Worm (Caenorhabditis elegans) whole organism, early embryonic: ENCODE data around the gene srab-1.

Experiments used
- B0310.2 ChIP-seq: sonication (generic microtip); optimal IDR thresholded peaks from 2 replicates; lab custom pipeline; 2016; ENCODE audit warnings: mild to moderate bottlenecking, missing genetic modification characterization, missing compliant biosample characterization
- F13C5.2 ChIP-seq: sonication (generic microtip); optimal IDR thresholded peaks from 2 replicates; lab custom pipeline; 2017; ENCODE audit warnings: mild to moderate bottlenecking, missing genetic modification characterization, inconsistent platforms, missing compliant biosample characterization
- aly-1 ChIP-seq: sonication (generic microtip); optimal IDR thresholded peaks from 2 replicates; lab custom pipeline; 2016; ENCODE audit warnings: missing genetic modification characterization, missing compliant biosample characterization
- ama-1 ChIP-seq: fragments of 150-350 bp; optimal IDR thresholded peaks from 2 replicates; lab custom pipeline; 2014
- ceh-13 ChIP-seq: fragments of 200-800 bp; sonication (Bioruptor generic); optimal IDR thresholded peaks from 2 replicates; lab custom pipeline; 2018; ENCODE audit warnings: mild to moderate bottlenecking, missing genetic modification characterization, missing compliant biosample characterization
- ceh-36 ChIP-seq: sonication (generic microtip); optimal IDR thresholded peaks from 2 replicates; lab custom pipeline; 2016; ENCODE audit warnings: missing genetic modification characterization, inconsistent platforms, missing compliant biosample characterization
- ets-7 ChIP-seq: sonication (generic microtip); optimal IDR thresholded peaks from 2 replicates; lab custom pipeline; 2016; ENCODE audit warnings: missing genotype, missing genetic modification characterization, missing compliant biosample characterization
- flt-1 ChIP-seq: fragments of 200-800 bp; sonication (Bioruptor generic); IDR thresholded peaks from 2 replicates; pipeline ENCODE4 v1.3.6; 2022; ENCODE audit warnings: missing genetic modification characterization, missing compliant biosample characterization
- hmbx-1 ChIP-seq: sonication (generic microtip); optimal IDR thresholded peaks from 2 replicates; lab custom pipeline; 2016; ENCODE audit warnings: mild to moderate bottlenecking, missing genetic modification characterization, missing compliant biosample characterization
- hmg-4 ChIP-seq: fragments of 200-800 bp; sonication (Bioruptor generic); optimal IDR thresholded peaks from 2 replicates; lab custom pipeline; 2018; ENCODE audit warnings: mild to moderate bottlenecking, missing genetic modification characterization, missing compliant biosample characterization
- hnd-1 ChIP-seq: sonication (generic microtip); optimal IDR thresholded peaks from 2 replicates; lab custom pipeline; 2016; ENCODE audit warnings: missing genetic modification characterization, missing compliant biosample characterization
- pes-1 ChIP-seq: fragments of 200-800 bp; sonication (Bioruptor generic); IDR thresholded peaks from 2 replicates; pipeline ENCODE4 v1.3.6; 2022; ENCODE audit warnings: missing genetic modification reagents, missing genetic modification characterization, missing compliant biosample characterization
- scrt-1 ChIP-seq: fragments of 200-800 bp; sonication (Bioruptor generic); IDR thresholded peaks from 2 replicates; pipeline ENCODE4 v1.3.6; 2022; ENCODE audit warnings: missing genetic modification characterization, missing compliant biosample characterization
- sea-1 ChIP-seq: fragments of 200-800 bp; sonication (Bioruptor generic); conservative IDR thresholded peaks from 2 replicates; pipeline ENCODE4 v1.3.6; 2022; ENCODE audit warnings: missing genetic modification characterization, missing compliant biosample characterization
- tbx-11 ChIP-seq: fragments of 200-800 bp; sonication (Bioruptor generic); IDR thresholded peaks from 2 replicates; pipeline ENCODE4 v1.3.6; 2022; ENCODE audit warnings: missing genetic modification characterization, missing compliant biosample characterization
- tbx-37 ChIP-seq: fragments of 200-800 bp; sonication (Bioruptor generic); conservative IDR thresholded peaks from 2 replicates; pipeline ENCODE4 v1.3.6; 2022; ENCODE audit warnings: missing genetic modification reagents, missing genetic modification characterization, missing compliant biosample characterization
- tra-4 ChIP-seq: sonication (generic microtip); optimal IDR thresholded peaks from 2 replicates; lab custom pipeline; 2017; ENCODE audit warnings: missing genetic modification characterization, missing compliant biosample characterization

srab-1 gene

DNA sequence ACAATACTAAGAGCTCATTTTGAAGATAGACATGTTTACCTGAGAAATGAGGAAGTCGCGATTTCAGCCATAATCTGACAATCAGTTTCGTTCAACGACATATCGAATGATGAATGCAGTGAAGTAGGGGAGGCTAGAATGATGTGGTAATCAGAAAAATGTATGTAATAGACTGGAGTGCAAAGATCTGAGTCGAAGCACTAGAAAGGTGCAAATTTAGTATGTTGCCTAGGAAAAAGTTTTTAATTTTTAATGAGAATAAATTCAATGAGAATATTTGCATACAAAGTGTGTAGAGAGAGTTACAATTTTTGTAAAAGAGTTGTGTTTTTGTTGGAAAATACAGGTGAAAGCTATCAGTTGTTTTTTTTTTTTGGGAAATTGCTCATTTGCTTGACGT lies 3.0 kb upstream of the srab-1 start, which contains the start of gene srab-2:
TSS of gene srab-2 (minus strand) at position 101 of the 400 bp plus-strand sequence.
- TF ChIP-seq B0310.2 (tag; lab: Kevin White, UChicago) (no peak), flt-1 (GFP tag; lab: Robert Waterston, UW) (no peak), ceh-36 (tag; lab: Kevin White, UChicago) (no peak), sea-1 (GFP tag; lab: Robert Waterston, UW) (no peak), scrt-1 (no peak), ets-7 (tag; lab: Kevin White, UChicago) (no peak), hnd-1 (tag; lab: Kevin White, UChicago) (no peak), pes-1 (GFP tag; lab: Robert Waterston, UW) (no peak), tra-4 (tag; lab: Kevin White, UChicago) (no peak), ama-1 (lab: Kevin White, UChicago) (no peak), hmg-4 (no peak), tbx-11 (GFP tag; lab: Robert Waterston, UW) (no peak)

DNA sequence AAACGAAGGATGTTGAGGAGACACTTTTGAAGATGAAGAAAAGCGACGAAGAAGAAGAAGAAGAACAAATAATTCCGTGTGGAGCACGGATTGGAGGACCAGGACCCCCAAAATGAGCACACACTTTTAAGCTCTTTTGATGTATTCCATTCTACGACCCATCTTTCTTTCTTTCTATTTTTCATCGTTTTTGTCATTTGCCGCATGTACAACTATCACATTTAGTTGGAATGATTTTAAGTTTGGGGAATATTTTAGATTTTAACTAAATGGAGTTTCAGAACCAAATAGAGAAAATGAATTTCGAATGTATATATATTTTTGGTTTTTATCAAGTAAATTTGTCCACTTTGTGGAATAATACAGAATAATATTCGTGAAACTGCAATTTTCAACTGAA lies 3.0 kb downstream of the srab-1 start, which contains the start of gene unc-46:
TSS of gene unc-46 (minus strand) at position 101 of the 400 bp plus-strand sequence.
- TF ChIP-seq F13C5.2 (no peak), hnd-1 (tag; lab: Kevin White, UChicago) (no peak), ets-7 (tag; lab: Kevin White, UChicago) (no peak), scrt-1 (no peak), flt-1 (GFP tag; lab: Robert Waterston, UW) (no peak), ceh-13 (no peak), tra-4 (tag; lab: Kevin White, UChicago) (no peak), ama-1 (lab: Kevin White, UChicago) (no peak), hmbx-1 (tag; lab: Kevin White, UChicago) (no peak), pes-1 (GFP tag; lab: Robert Waterston, UW) (no peak), sea-1 (GFP tag; lab: Robert Waterston, UW) (no peak), ceh-36 (tag; lab: Kevin White, UChicago) (no peak), aly-1 (no peak), B0310.2 (tag; lab: Kevin White, UChicago) (no peak)

DNA sequence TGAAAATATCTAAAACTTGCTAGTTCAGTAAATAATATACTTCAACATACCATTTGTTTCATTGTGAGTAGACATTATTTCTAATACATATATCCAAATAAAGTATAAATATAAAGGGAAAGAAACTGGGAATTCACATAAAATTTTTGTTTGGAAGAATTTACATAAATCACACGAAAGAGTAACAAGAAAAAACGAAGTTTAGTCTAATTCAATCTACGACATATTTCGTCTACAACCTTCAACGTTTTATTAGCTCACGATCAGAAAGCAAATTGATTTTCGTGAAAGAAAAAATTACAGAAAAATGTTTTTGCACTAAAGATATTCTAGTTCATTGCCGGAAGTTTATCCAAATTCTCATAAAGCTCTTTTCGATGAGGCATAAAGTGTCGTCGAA lies 4.9 kb downstream of the srab-1 start, which contains the start of gene C04F5.2:
TSS of gene C04F5.2 (minus strand) at position 101 of the 400 bp plus-strand sequence.
- no peak for TF ChIP-seq scrt-1

DNA sequence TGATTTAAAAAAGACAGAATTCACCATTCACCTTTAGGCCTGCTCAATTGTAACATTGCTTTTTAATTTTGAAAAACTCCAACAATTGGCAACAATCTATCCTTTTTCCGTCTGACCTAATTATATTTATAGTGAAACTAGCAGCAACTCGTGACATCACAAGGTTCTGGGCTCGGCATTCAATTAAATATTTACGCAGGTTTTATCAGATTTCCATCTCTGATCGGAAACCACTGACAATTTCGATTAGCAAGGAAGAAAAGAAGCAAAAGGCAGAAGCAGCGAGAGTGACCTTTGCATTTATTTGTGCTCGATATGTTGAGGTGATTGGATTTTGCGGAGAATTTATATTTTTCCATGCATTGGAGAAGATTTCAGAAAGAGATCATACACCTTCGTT lies 11.5 kb downstream of the srab-1 start:
- TF ChIP-seq F13C5.2 (no peak), ama-1 (lab: Kevin White, UChicago) (no peak), ets-7 (tag; lab: Kevin White, UChicago) (no peak), flt-1 (GFP tag; lab: Robert Waterston, UW) (no peak), tbx-11 (GFP tag; lab: Robert Waterston, UW) (no peak), sea-1 (GFP tag; lab: Robert Waterston, UW) (no peak), ceh-36 (tag; lab: Kevin White, UChicago) (no peak), tbx-37 (GFP tag; lab: Robert Waterston, UW) (no peak), B0310.2 (tag; lab: Kevin White, UChicago) (no peak), ceh-13 (no peak), scrt-1 (no peak), hmg-4 (no peak), hmbx-1 (tag; lab: Kevin White, UChicago) (no peak)

DNA sequence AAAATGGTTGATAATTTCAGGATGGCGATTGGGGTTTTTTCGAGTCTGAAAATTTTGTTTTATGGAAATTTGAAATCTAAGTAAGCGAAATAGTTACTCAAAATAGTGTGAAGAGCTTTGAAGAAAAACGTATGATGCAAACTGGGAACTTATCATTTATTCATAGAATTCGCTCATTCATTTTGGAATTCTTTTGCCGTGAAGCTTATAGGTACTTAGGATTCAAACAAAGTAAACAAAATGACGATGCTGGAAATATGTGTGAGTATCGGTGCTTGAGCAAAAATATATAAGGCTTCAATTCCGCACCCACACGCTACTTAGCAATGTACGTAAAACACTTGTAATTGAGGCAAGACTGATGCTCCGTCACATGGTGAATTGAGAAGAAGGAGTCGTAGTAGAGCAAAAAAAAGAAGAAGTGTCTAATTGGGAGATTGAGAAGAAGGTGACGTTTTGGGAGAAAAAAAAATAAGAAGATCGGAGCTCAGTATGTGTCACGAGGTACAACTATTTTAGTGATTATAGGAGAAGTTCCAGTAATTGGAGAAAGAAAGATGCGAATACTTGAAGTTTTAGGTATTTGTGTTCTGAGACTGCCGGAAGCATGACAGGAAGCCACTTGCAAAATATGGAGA lies 12.3 kb downstream of the srab-1 start, which contains the start of gene glb-32:
TSS of gene glb-32 (minus strand) at position 51 of the 638 bp plus-strand sequence.
- no peak for TF ChIP-seq hmbx-1 (tag; lab: Kevin White, UChicago)
- no peak for TF ChIP-seq pes-1 (GFP tag; lab: Robert Waterston, UW)
- TF ChIP-seq ama-1 (lab: Kevin White, UChicago) = no peak
- no peak for TF ChIP-seq tbx-11 (GFP tag; lab: Robert Waterston, UW)
- TF ChIP-seq B0310.2 (tag; lab: Kevin White, UChicago) = no peak
- no peak for TF ChIP-seq scrt-1
- TF ChIP-seq aly-1 = no peak
- no peak for TF ChIP-seq hmg-4
- TF ChIP-seq ceh-13 = no peak
- TF ChIP-seq ets-7 (tag; lab: Kevin White, UChicago) = no peak
- TF ChIP-seq F13C5.2 = no peak
- TF ChIP-seq flt-1 (GFP tag; lab: Robert Waterston, UW) = no peak
- no peak for TF ChIP-seq ceh-36 (tag; lab: Kevin White, UChicago)
- TF ChIP-seq sea-1 (GFP tag; lab: Robert Waterston, UW) = no peak
- no peak for TF ChIP-seq tra-4 (tag; lab: Kevin White, UChicago)
- TF ChIP-seq tbx-37 (GFP tag; lab: Robert Waterston, UW) = no peak
- no peak for TF ChIP-seq hnd-1 (tag; lab: Kevin White, UChicago)

DNA sequence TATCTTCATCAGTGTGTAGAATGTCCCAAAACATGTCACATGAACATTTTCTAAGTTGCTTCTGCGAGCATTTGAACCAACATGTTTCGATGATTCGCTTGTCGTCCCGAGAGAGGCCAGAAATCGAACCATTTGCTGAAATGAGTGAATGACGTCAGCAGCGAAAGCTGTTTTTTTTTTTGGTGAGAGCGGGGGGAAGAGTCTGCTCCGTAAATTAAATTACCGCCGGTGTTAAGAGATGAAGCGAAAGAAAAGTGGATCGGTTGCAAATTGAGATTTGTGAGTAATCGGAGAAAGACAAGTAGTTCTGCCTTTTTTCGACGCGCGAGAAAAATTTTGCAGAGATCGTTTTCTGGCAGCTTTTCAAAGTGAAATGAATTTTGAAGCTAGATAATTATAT lies 13.6 kb downstream of the srab-1 start:
- TF ChIP-seq sea-1 (GFP tag; lab: Robert Waterston, UW) (no peak), B0310.2 (tag; lab: Kevin White, UChicago) (no peak), hmbx-1 (tag; lab: Kevin White, UChicago) (no peak), flt-1 (GFP tag; lab: Robert Waterston, UW) (no peak), ets-7 (tag; lab: Kevin White, UChicago) (no peak), scrt-1 (no peak), tbx-11 (GFP tag; lab: Robert Waterston, UW) (no peak), hmg-4 (no peak), aly-1 (no peak), ceh-36 (tag; lab: Kevin White, UChicago) (no peak), pes-1 (GFP tag; lab: Robert Waterston, UW) (no peak)

DNA sequence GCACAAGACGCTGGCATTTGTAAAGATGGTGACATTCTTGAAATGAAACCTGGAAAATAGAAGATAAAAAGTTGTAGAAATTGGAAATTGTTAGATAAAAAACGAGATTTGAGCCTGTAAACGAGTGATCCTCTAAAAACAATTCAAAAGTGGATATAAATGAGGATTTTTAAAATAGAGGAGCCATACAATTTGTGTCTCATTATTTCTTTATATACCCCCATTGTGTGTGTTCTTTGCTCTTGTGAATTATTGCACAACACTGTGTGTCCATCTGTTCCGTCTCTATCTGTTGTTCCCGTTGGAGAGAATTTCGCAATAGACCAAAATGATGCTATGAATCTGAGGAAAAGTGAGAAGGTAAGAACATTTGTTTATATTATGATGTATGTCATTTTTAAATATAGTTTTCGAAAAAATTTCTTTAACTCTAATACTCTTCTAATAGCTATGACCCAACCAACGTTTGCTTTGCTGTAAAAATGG lies 15.0 kb downstream of the srab-1 start, which contains the start of gene Y58A7A.5:
TSS of gene Y58A7A.5 (minus strand) at position 51 of the 486 bp plus-strand sequence.
- TF ChIP-seq B0310.2 (tag; lab: Kevin White, UChicago) (no peak), sea-1 (GFP tag; lab: Robert Waterston, UW) (no peak), ama-1 (lab: Kevin White, UChicago) (no peak)
